Worm (Caenorhabditis elegans) whole organism, L4 larva: ENCODE data around the gene cyp-35A3.

Experiments used
- ama-1 ChIP-seq: fragments of 150-350 bp; optimal IDR thresholded peaks from 2 replicates; lab custom pipeline; 2014; ENCODE audit warnings: inconsistent platforms, mixed read lengths
- ceh-20 ChIP-seq: fragments of 200-800 bp; sonication (Bioruptor generic); IDR thresholded peaks from 2 replicates; pipeline ENCODE4 v1.3.6; 2022; ENCODE audit warnings: missing genetic modification reagents, missing genetic modification characterization, missing compliant biosample characterization
- daf-19 ChIP-seq: fragments of 200-800 bp; sonication (Bioruptor generic); conservative IDR thresholded peaks from 2 replicates; pipeline ENCODE4 v1.3.6; 2022; ENCODE audit warnings: missing genetic modification characterization, missing compliant biosample characterization
- lin-38 ChIP-seq: fragments of 200-800 bp; sonication (Bioruptor generic); IDR thresholded peaks from 2 replicates; pipeline ENCODE4 v1.3.6; 2022; ENCODE audit warnings: missing genetic modification reagents, missing genetic modification characterization, missing compliant biosample characterization

The cyp-35A3 gene

ce11 chrV:4066143-4066542 is 43.7 kb downstream of the cyp-35A3 start:
- TF ChIP-seq lin-38 (GFP tag; lab: Robert Waterston, UW): peak; percentile 85

DNA sequence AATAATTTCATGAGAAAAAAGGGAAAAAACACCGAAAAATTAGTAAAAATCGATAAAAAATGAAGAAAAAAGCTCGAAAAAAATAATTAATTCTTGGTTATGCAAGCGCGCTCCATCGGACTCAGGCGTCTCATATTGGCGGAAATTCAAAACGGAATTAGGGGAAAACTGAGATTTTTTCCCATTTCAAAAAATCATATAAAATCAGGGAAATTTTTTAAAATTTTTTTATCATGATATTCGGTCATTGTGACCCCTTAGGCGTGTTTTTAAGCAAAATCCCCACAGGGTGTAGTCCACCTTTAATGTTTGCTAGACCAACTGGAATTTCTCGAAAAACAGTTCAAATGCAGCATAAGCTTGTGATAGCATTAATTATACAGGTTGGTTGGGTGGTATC is 45.5 kb downstream of the cyp-35A3 start:
- TF ChIP-seq lin-38 (GFP tag; lab: Robert Waterston, UW): peak; percentile 83

DNA sequence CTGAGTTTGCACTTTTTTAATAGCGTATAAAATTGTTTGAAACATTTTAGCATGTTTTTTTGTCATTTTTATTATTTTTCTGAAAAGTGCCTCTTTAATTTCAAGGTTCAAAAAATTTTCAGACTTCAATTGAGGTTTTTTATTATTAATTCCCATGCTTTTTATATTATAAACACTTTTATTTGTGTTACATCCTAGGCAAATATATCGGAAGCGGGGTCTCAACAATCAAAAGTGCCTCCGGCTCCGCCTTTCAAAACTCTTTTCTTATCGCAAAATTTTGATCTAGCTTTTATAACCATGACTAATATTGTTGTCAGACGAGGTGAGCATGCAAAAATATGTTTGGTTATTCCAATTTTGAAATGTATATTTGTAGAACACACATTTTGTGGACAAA is 51.0 kb downstream of the cyp-35A3 start, which contains the start of gene otpl-2:
Gene otpl-2, plus strand, starts transcription at position 301 of the 400 bp plus-strand sequence.
- TF ChIP-seq daf-19 (GFP tag; lab: Robert Waterston, UW): no peak
- no peak for TF ChIP-seq ama-1 (lab: Kevin White, UChicago)
- TF ChIP-seq ceh-20: no peak
